ENCODE assay signal across 1 fruit fly cellular context in the genomic region with DNA sequence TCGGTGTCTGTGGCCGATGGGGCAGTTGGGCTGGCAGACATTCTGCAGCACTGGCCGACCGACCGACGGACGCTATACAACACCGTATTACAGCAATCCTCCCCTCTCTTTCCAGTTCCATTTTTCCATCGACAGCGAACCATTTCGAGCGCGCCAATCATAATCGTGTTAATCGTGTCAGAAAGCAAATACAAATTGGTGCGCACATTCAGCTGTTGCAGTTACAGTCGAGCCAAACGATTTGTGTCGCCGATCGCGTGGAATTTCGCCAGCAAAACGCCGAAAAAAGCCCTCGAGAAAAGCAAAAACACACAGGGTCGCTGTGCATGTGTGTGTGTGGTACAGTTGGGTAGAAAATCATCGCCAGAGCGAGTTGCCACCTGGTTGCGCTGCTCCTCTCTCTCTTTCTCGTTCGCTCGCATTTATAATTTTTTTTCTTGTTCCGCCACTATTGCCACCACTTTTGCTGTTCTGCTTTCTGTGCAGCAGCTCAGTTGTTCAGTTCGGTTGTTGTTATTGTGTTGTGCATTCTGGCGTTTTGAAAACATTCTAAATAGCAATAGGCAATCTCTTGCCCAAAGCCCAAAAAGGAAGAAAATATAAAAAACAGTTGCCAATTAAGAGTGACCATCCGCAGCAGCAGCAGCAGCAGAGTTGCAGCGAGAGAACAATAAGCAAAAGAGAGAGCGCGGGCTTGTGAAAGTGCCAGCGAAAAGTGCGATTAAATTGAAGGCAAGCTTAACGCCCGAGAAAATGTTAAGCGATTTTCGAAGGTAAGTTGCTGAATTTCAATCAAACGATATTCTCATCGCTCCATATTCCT.
TF ChIP-seq lines count a peak whose summit lies in the region.

A gene (plus strand): TSS at position 104 of the 823 bp plus-strand sequence.

TF ChIP-seq in whole organism, embryonic, 481 proteins besides CTCF, POLR2A, EP300 and RAD21 (continued from another document and continues in another):
- TF ChIP-seq MTF-1 (GFP tag; optimal IDR thresholded peaks at IDR 0.05; lab: Kevin White, UChicago; ENCODE audit: borderline replicate concordance) (no peak), CG7372 (GFP tag; IDR thresholded peaks at IDR 0.05; lab: Robert Waterston, UW) (no peak), dm (GFP tag; optimal IDR thresholded peaks at IDR 0.05; lab: Kevin White, UChicago) (no peak), CG2875 (GFP tag; optimal IDR thresholded peaks at IDR 0.05; lab: Kevin White, UChicago) (no peak), CG33557 (GFP tag; optimal IDR thresholded peaks at IDR 0.05; lab: Kevin White, UChicago) (no peak), Chrac-16 (GFP tag; optimal IDR thresholded peaks at IDR 0.05; lab: Kevin White, UChicago) (no peak), CG18011 (GFP tag; optimal IDR thresholded peaks at IDR 0.05; lab: Kevin White, UChicago) (no peak), tap (tag; optimal IDR thresholded peaks at IDR 0.05; lab: Kevin White, UChicago) (no peak), Hr3 (GFP tag; optimal IDR thresholded peaks at IDR 0.05; lab: Kevin White, UChicago) (no peak), hb (GFP tag; IDR thresholded peaks at IDR 0.05; lab: Robert Waterston, UW; ENCODE audit: partially characterized antibody) (no peak), CG34376 (GFP tag; optimal IDR thresholded peaks at IDR 0.05; lab: Kevin White, UChicago) (peak; percentile 30), CG1529 (GFP tag; optimal IDR thresholded peaks at IDR 0.05; lab: Kevin White, UChicago) (no peak), vnd (GFP tag; IDR thresholded peaks at IDR 0.05; lab: Robert Waterston, UW; ENCODE audit: partially characterized antibody) (no peak), Sox100B (GFP tag; optimal IDR thresholded peaks at IDR 0.05; lab: Kevin White, UChicago) (no peak), Spps (tag; optimal IDR thresholded peaks at IDR 0.05; lab: Kevin White, UChicago) (no peak), sqz (GFP tag; optimal IDR thresholded peaks at IDR 0.05; lab: Kevin White, UChicago) (peak; percentile 86), Adf1 (GFP tag; IDR thresholded peaks at IDR 0.05; lab: Robert Waterston, UW) (no peak), CG6854 (GFP tag; optimal IDR thresholded peaks at IDR 0.05; lab: Kevin White, UChicago) (no peak), CG12769 (tag; optimal IDR thresholded peaks at IDR 0.05; lab: Kevin White, UChicago) (no peak), CG2120 (GFP tag; optimal IDR thresholded peaks at IDR 0.05; lab: Kevin White, UChicago) (peak; percentile 10), CHES-1-like (GFP tag; optimal IDR thresholded peaks at IDR 0.05; lab: Kevin White, UChicago) (no peak), Antp (GFP tag; optimal IDR thresholded peaks at IDR 0.05; lab: Kevin White, UChicago) (peak; percentile 12), Dref (GFP tag; IDR thresholded peaks at IDR 0.05; lab: Robert Waterston, UW) (peak; percentile 32), Scr (GFP tag; IDR thresholded peaks at IDR 0.05; lab: Robert Waterston, UW; ENCODE audit: partially characterized antibody) (peak; percentile 33; the same call in 1 of the 2 replicates), Doc2 (GFP tag; IDR thresholded peaks at IDR 0.05; lab: Robert Waterston, UW) (no peak), CG6254 (GFP tag; optimal IDR thresholded peaks at IDR 0.05; lab: Kevin White, UChicago) (no peak), CG2889 (GFP tag; IDR thresholded peaks at IDR 0.05; lab: Robert Waterston, UW) (no peak), CG4282 (GFP tag; optimal IDR thresholded peaks at IDR 0.05; lab: Kevin White, UChicago) (no peak), Abd-B (GFP tag; optimal IDR thresholded peaks at IDR 0.05; lab: Kevin White, UChicago) (no peak), mld (GFP tag; IDR thresholded peaks at IDR 0.05; lab: Robert Waterston, UW; ENCODE audit: partially characterized antibody) (no peak), pho (GFP tag; optimal IDR thresholded peaks at IDR 0.05; lab: Kevin White, UChicago) (no peak), fd96Cb (tag; optimal IDR thresholded peaks at IDR 0.05; lab: Kevin White, UChicago) (no peak), scrt (GFP tag; optimal IDR thresholded peaks at IDR 0.05; lab: Kevin White, UChicago) (peak; percentile 7), bsh (GFP tag; optimal IDR thresholded peaks at IDR 0.05; lab: Kevin White, UChicago) (no peak), CG3163 (GFP tag; optimal IDR thresholded peaks at IDR 0.05; lab: Kevin White, UChicago) (no peak), CG1647 (GFP tag; optimal IDR thresholded peaks at IDR 0.05; lab: Kevin White, UChicago) (no peak), CG6813 (GFP tag; optimal IDR thresholded peaks at IDR 0.05; lab: Kevin White, UChicago) (no peak), twi (tag; optimal IDR thresholded peaks at IDR 0.05; lab: Kevin White, UChicago) (no peak), E2f2 (GFP tag; IDR thresholded peaks at IDR 0.05; lab: Robert Waterston, UW) (peak; percentile 37; the same call in 1 of the 2 replicates), dysf (GFP tag; IDR thresholded peaks at IDR 0.05; lab: Robert Waterston, UW) (no peak), Awh (GFP tag; IDR thresholded peaks at IDR 0.05; lab: Robert Waterston, UW) (no peak), CG15696 (tag; optimal IDR thresholded peaks at IDR 0.05; lab: Kevin White, UChicago) (no peak), Ets65A (GFP tag; lab: Kevin White, UChicago) (peak; percentile 1), p53 (GFP tag; optimal IDR thresholded peaks at IDR 0.05; lab: Kevin White, UChicago) (no peak), wek (GFP tag; optimal IDR thresholded peaks at IDR 0.05; lab: Kevin White, UChicago) (no peak), sens (GFP tag; lab: Kevin White, UChicago) (peak; percentile 44), ara (GFP tag; IDR thresholded peaks at IDR 0.05; lab: Robert Waterston, UW) (no peak), tin (GFP tag; optimal IDR thresholded peaks at IDR 0.05; lab: Kevin White, UChicago) (peak; percentile 20), CG6272 (GFP tag; IDR thresholded peaks at IDR 0.05; lab: Robert Waterston, UW) (no peak), Hand (GFP tag; optimal IDR thresholded peaks at IDR 0.05; lab: Kevin White, UChicago) (no peak), caup (GFP tag; optimal IDR thresholded peaks at IDR 0.05; lab: Kevin White, UChicago; ENCODE audit: severe bottlenecking) (no peak), klu (GFP tag; IDR thresholded peaks at IDR 0.05; lab: Robert Waterston, UW) (no peak), crc (GFP tag; optimal IDR thresholded peaks at IDR 0.05; lab: Kevin White, UChicago) (no peak), org-1 (GFP tag; optimal IDR thresholded peaks at IDR 0.05; lab: Kevin White, UChicago) (no peak), CG7839 (tag; optimal IDR thresholded peaks at IDR 0.05; lab: Kevin White, UChicago) (no peak), Dfd (GFP tag; optimal IDR thresholded peaks at IDR 0.05; lab: Kevin White, UChicago) (no peak), CG30020 (tag; optimal IDR thresholded peaks at IDR 0.05; lab: Kevin White, UChicago) (no peak), zfh2 (GFP tag; optimal IDR thresholded peaks at IDR 0.05; lab: Kevin White, UChicago) (peak; percentile 26), Hr78 (GFP tag; optimal IDR thresholded peaks at IDR 0.05; lab: Kevin White, UChicago) (no peak), ase (GFP tag; IDR thresholded peaks at IDR 0.05; lab: Robert Waterston, UW) (no peak), Meics (GFP tag; optimal IDR thresholded peaks at IDR 0.05; lab: Kevin White, UChicago) (peak; percentile 14), vfl (GFP tag; optimal IDR thresholded peaks at IDR 0.05; lab: Kevin White, UChicago) (no peak), trem (tag; optimal IDR thresholded peaks at IDR 0.05; lab: Kevin White, UChicago) (no peak), CG42726 (GFP tag; IDR thresholded peaks at IDR 0.05; lab: Robert Waterston, UW; ENCODE audit: partially characterized antibody) (no peak), CG6683 (GFP tag; optimal IDR thresholded peaks at IDR 0.05; lab: Kevin White, UChicago) (no peak), repo (GFP tag; optimal IDR thresholded peaks at IDR 0.05; lab: Kevin White, UChicago) (no peak), ttk (GFP tag; IDR thresholded peaks at IDR 0.05; lab: Robert Waterston, UW) (no peak), dmrt99B (tag; optimal IDR thresholded peaks at IDR 0.05; lab: Kevin White, UChicago) (no peak), lilli (GFP tag; optimal IDR thresholded peaks at IDR 0.05; lab: Kevin White, UChicago) (no peak), abd-A (tag; optimal IDR thresholded peaks at IDR 0.05; lab: Kevin White, UChicago) (no peak), Xrp1 (GFP tag; IDR thresholded peaks at IDR 0.05; lab: Robert Waterston, UW) (0 out of 2 replicates have a peak, but pooled peaks have one; percentile 16), sisA (GFP tag; IDR thresholded peaks at IDR 0.05; lab: Robert Waterston, UW) (no peak), CG14667 (GFP tag; IDR thresholded peaks at IDR 0.05; lab: Robert Waterston, UW) (no peak), CG17361 (GFP tag; IDR thresholded peaks at IDR 0.05; lab: Robert Waterston, UW) (no peak), ac (GFP tag; optimal IDR thresholded peaks at IDR 0.05; lab: Kevin White, UChicago) (no peak), pum (GFP tag; optimal IDR thresholded peaks at IDR 0.05; lab: Kevin White, UChicago) (no peak), MBD-R2 (GFP tag; IDR thresholded peaks at IDR 0.05; lab: Robert Waterston, UW) (peak; percentile 42), CG2202 (tag; optimal IDR thresholded peaks at IDR 0.05; lab: Kevin White, UChicago) (no peak), CG7556 (GFP tag; optimal IDR thresholded peaks at IDR 0.05; lab: Kevin White, UChicago) (no peak), CG7745 (tag; optimal IDR thresholded peaks at IDR 0.05; lab: Kevin White, UChicago) (no peak), jing (GFP tag; optimal IDR thresholded peaks at IDR 0.05; lab: Kevin White, UChicago) (no peak), Jarid2 (GFP tag; optimal IDR thresholded peaks at IDR 0.05; lab: Kevin White, UChicago) (no peak), Sry-β (GFP tag; optimal IDR thresholded peaks at IDR 0.05; lab: Kevin White, UChicago) (no peak), al (GFP tag; IDR thresholded peaks at IDR 0.05; lab: Robert Waterston, UW) (no peak), kah (GFP tag; optimal IDR thresholded peaks at IDR 0.05; lab: Kevin White, UChicago) (no peak), CG17328 (GFP tag; IDR thresholded peaks at IDR 0.05; lab: Robert Waterston, UW) (no peak), bab2 (GFP tag; optimal IDR thresholded peaks at IDR 0.05; lab: Kevin White, UChicago) (no peak), CG31388 (GFP tag; optimal IDR thresholded peaks at IDR 0.05; lab: Kevin White, UChicago) (no peak), CG14050 (GFP tag; IDR thresholded peaks at IDR 0.05; lab: Robert Waterston, UW) (no peak), hbn (GFP tag; IDR thresholded peaks at IDR 0.05; lab: Robert Waterston, UW; ENCODE audit: partially characterized antibody) (0 out of 2 replicates have a peak, but pooled peaks have one; percentile 19), lbe (GFP tag; optimal IDR thresholded peaks at IDR 0.05; lab: Kevin White, UChicago) (no peak), BtbVII (GFP tag; optimal IDR thresholded peaks at IDR 0.05; lab: Kevin White, UChicago) (no peak), Stat92E (GFP tag; optimal IDR thresholded peaks at IDR 0.05; lab: Kevin White, UChicago) (no peak), CG10565 (GFP tag; optimal IDR thresholded peaks at IDR 0.05; lab: Kevin White, UChicago) (no peak), CG12942 (GFP tag; optimal IDR thresholded peaks at IDR 0.05; lab: Kevin White, UChicago) (no peak), tna (GFP tag; IDR thresholded peaks at IDR 0.05; lab: Robert Waterston, UW; ENCODE audit: partially characterized antibody) (no peak), cwo (GFP tag; optimal IDR thresholded peaks at IDR 0.05; lab: Kevin White, UChicago) (no peak), CG6689 (GFP tag; IDR thresholded peaks at IDR 0.05; lab: Robert Waterston, UW) (0 out of 2 replicates have a peak, but pooled peaks have one; percentile 9), unpg (GFP tag; optimal IDR thresholded peaks at IDR 0.05; lab: Kevin White, UChicago) (no peak), ERR (GFP tag; optimal IDR thresholded peaks at IDR 0.05; lab: Kevin White, UChicago) (no peak), CG9215 (GFP tag; IDR thresholded peaks at IDR 0.05; lab: Robert Waterston, UW) (no peak), Neu2 (GFP tag; optimal IDR thresholded peaks at IDR 0.05; lab: Kevin White, UChicago; ENCODE audit: borderline replicate concordance) (no peak), sima (GFP tag; optimal IDR thresholded peaks at IDR 0.05; lab: Kevin White, UChicago) (no peak), Asciz (GFP tag; optimal IDR thresholded peaks at IDR 0.05; lab: Kevin White, UChicago) (no peak), CG1832 (GFP tag; optimal IDR thresholded peaks at IDR 0.05; lab: Kevin White, UChicago) (peak; percentile 45), pzg (GFP tag; optimal IDR thresholded peaks at IDR 0.05; lab: Kevin White, UChicago) (peak; percentile 50), inv (GFP tag; IDR thresholded peaks at IDR 0.05; lab: Robert Waterston, UW; ENCODE audit: partially characterized antibody) (no peak), zen2 (GFP tag; IDR thresholded peaks at IDR 0.05; lab: Robert Waterston, UW; ENCODE audit: partially characterized antibody) (no peak), D (optimal IDR thresholded peaks at IDR 0.05; lab: Kevin White, UChicago) (peak; percentile 80), D (GFP tag; optimal IDR thresholded peaks at IDR 0.05; lab: Kevin White, UChicago) (no peak), CG30431 (GFP tag; optimal IDR thresholded peaks at IDR 0.05; lab: Kevin White, UChicago) (no peak), CG5245 (GFP tag; optimal IDR thresholded peaks at IDR 0.05; lab: Kevin White, UChicago) (no peak), Max (GFP tag; optimal IDR thresholded peaks at IDR 0.05; lab: Kevin White, UChicago) (no peak), HLH3B (GFP tag; IDR thresholded peaks at IDR 0.05; lab: Robert Waterston, UW) (no peak), NfI (GFP tag; optimal IDR thresholded peaks at IDR 0.05; lab: Kevin White, UChicago) (peak; percentile 17), HLH4C (GFP tag; IDR thresholded peaks at IDR 0.05; lab: Robert Waterston, UW; ENCODE audit: partially characterized antibody) (no peak), odd (GFP tag; optimal IDR thresholded peaks at IDR 0.05; lab: Kevin White, UChicago) (no peak), CrebB (tag; optimal IDR thresholded peaks at IDR 0.05; lab: Kevin White, UChicago) (peak; percentile 27), CG18619 (GFP tag; optimal IDR thresholded peaks at IDR 0.05; lab: Kevin White, UChicago) (peak; percentile 3), D19A (tag; optimal IDR thresholded peaks at IDR 0.05; lab: Kevin White, UChicago) (no peak), CG8388 (GFP tag; optimal IDR thresholded peaks at IDR 0.05; lab: Kevin White, UChicago) (peak; percentile 37), gfzf (GFP tag; optimal IDR thresholded peaks at IDR 0.05; lab: Kevin White, UChicago) (peak; percentile 1), CG7357 (GFP tag; IDR thresholded peaks at IDR 0.05; lab: Robert Waterston, UW) (no peak), ewg (GFP tag; optimal IDR thresholded peaks at IDR 0.05; lab: Kevin White, UChicago) (no peak), ash1 (GFP tag; optimal IDR thresholded peaks at IDR 0.05; lab: Kevin White, UChicago) (no peak), CG2116 (GFP tag; optimal IDR thresholded peaks at IDR 0.05; lab: Kevin White, UChicago) (peak; percentile 67)
